Fruit fly (Drosophila melanogaster) whole organism, embryonic: ENCODE results near the gene CG8851.

Source experiments
- ATbp ChIP-seq: fragments of 200-800 bp; sonication (Bioruptor generic); optimal IDR thresholded peaks from 2 replicates; lab custom pipeline; 2017; ENCODE audit warnings: missing biosample characterization, mild to moderate bottlenecking, missing genetic modification characterization, missing genetic modification reagents
- Atf3 ChIP-seq: fragments of 200-800 bp; sonication (Bioruptor generic); optimal IDR thresholded peaks from 3 replicates; lab custom pipeline; 2016; ENCODE audit warnings: missing biosample characterization, missing genetic modification characterization
- Atf6 ChIP-seq: fragments of 200-800 bp; sonication (Bioruptor generic); IDR thresholded peaks from 2 replicates; pipeline ENCODE4 v1.3.6; 2022; ENCODE audit warnings: missing biosample characterization, missing genetic modification characterization
- CG10274 ChIP-seq: fragments of 200-800 bp; sonication (Bioruptor generic); optimal IDR thresholded peaks from 3 replicates; lab custom pipeline; 2017; ENCODE audit warnings: missing biosample characterization, mild to moderate bottlenecking, missing genetic modification characterization
- CG11560 ChIP-seq: fragments of 200-800 bp; sonication (Bioruptor generic); IDR thresholded peaks from 3 replicates; pipeline ENCODE4 v1.3.6; 2022; ENCODE audit warnings: missing biosample characterization, missing genetic modification characterization
- CG12659 ChIP-seq: fragments of 200-800 bp; sonication (Bioruptor generic); optimal IDR thresholded peaks from 3 replicates; lab custom pipeline; 2017; ENCODE audit warnings: mild to moderate bottlenecking, missing biosample characterization, missing genetic modification reagents, missing genetic modification characterization
- CG15514 ChIP-seq: fragments of 200-800 bp; sonication (Bioruptor generic); optimal IDR thresholded peaks from 3 replicates; lab custom pipeline; 2017; ENCODE audit warnings: missing biosample characterization, missing genetic modification characterization, mild to moderate bottlenecking, moderate library complexity, missing genetic modification reagents
- CG1603 ChIP-seq: fragments of 200-800 bp; sonication (Bioruptor generic); optimal IDR thresholded peaks from 2 replicates; lab custom pipeline; 2019; ENCODE audit warnings: missing biosample characterization, mild to moderate bottlenecking, missing genetic modification characterization, moderate library complexity
- CG16815 ChIP-seq: fragments of 200-800 bp; sonication (Bioruptor generic); optimal IDR thresholded peaks from 3 replicates; lab custom pipeline; 2017; ENCODE audit warnings: missing biosample characterization, mild to moderate bottlenecking, missing genetic modification characterization
- CG17912 ChIP-seq: fragments of 200-800 bp; sonication (Bioruptor generic); optimal IDR thresholded peaks from 2 replicates; lab custom pipeline; 2018; ENCODE audit warnings: missing biosample characterization, mild to moderate bottlenecking, missing genetic modification characterization
- CG18262 ChIP-seq: fragments of 200-800 bp; optimal IDR thresholded peaks from 3 replicates; lab custom pipeline; 2019; ENCODE audit warnings: missing biosample characterization, mild to moderate bottlenecking, missing genetic modification characterization, moderate library complexity
- CG18599 ChIP-seq: fragments of 200-800 bp; sonication (Bioruptor generic); optimal IDR thresholded peaks from 3 replicates; lab custom pipeline; 2017; ENCODE audit warnings: missing biosample characterization, missing genetic modification characterization, mild to moderate bottlenecking, moderate library complexity, missing genetic modification reagents
- CG2116 ChIP-seq: fragments of 200-800 bp; sonication (Bioruptor generic); optimal IDR thresholded peaks from 3 replicates; lab custom pipeline; 2018; ENCODE audit warnings: missing biosample characterization, mild to moderate bottlenecking, missing genetic modification characterization
- CG2120 ChIP-seq: fragments of 200-800 bp; sonication (Bioruptor generic); optimal IDR thresholded peaks from 3 replicates; lab custom pipeline; 2016; ENCODE audit warnings: missing biosample characterization, missing genetic modification characterization
- CG33213 ChIP-seq: fragments of 200-800 bp; sonication (Bioruptor generic); optimal IDR thresholded peaks from 3 replicates; lab custom pipeline; 2016; ENCODE audit warnings: missing biosample characterization, missing genetic modification characterization
- CG34224 ChIP-seq: fragments of 200-800 bp; sonication (Bioruptor generic); IDR thresholded peaks from 3 replicates; pipeline ENCODE4 v1.3.6; 2022; ENCODE audit warnings: missing biosample characterization, missing genetic modification characterization; ENCODE audit not compliant: partially characterized antibody
- CG42726 ChIP-seq: fragments of 200-800 bp; sonication (Bioruptor generic); IDR thresholded peaks from 2 replicates; pipeline ENCODE4 v1.3.6; 2022; ENCODE audit warnings: missing biosample characterization, missing genetic modification characterization; ENCODE audit not compliant: partially characterized antibody
- CG4424 ChIP-seq: fragments of 200-800 bp; sonication (Bioruptor generic); optimal IDR thresholded peaks from 3 replicates; lab custom pipeline; 2016; ENCODE audit warnings: missing biosample characterization, missing genetic modification characterization
- CG4707 ChIP-seq: fragments of 200-800 bp; sonication (Bioruptor generic); optimal IDR thresholded peaks from 2 replicates; lab custom pipeline; 2018; ENCODE audit warnings: missing biosample characterization, mild to moderate bottlenecking, missing genetic modification characterization, moderate library complexity
- CG5245 ChIP-seq: fragments of 200-800 bp; sonication (Bioruptor generic); optimal IDR thresholded peaks from 3 replicates; lab custom pipeline; 2016; ENCODE audit warnings: missing biosample characterization, missing genetic modification characterization
- CHES-1-like ChIP-seq: fragments of 200-800 bp; sonication (Bioruptor generic); optimal IDR thresholded peaks from 2 replicates; lab custom pipeline; 2016; ENCODE audit warnings: missing biosample characterization, missing genetic modification characterization
- Doc3 ChIP-seq: fragments of 200-800 bp; sonication (Bioruptor generic); IDR thresholded peaks from 3 replicates; pipeline ENCODE4 v1.3.6; 2022; ENCODE audit warnings: missing biosample characterization, missing genetic modification characterization; ENCODE audit not compliant: partially characterized antibody
- E2f2 ChIP-seq: fragments of 200-800 bp; sonication (Bioruptor generic); IDR thresholded peaks from 2 replicates; pipeline ENCODE4 v1.3.6; 2022; ENCODE audit warnings: missing biosample characterization, missing genetic modification characterization
- Fer1 ChIP-seq: fragments of 200-800 bp; sonication (Bioruptor generic); optimal IDR thresholded peaks from 2 replicates; lab custom pipeline; 2017; ENCODE audit warnings: missing biosample characterization, mild to moderate bottlenecking, missing genetic modification characterization
- H2.0 ChIP-seq: fragments of 200-800 bp; sonication (Bioruptor generic); IDR thresholded peaks from 2 replicates; pipeline ENCODE4 v1.3.6; 2022; ENCODE audit warnings: missing biosample characterization, missing genetic modification characterization
- HLH3B ChIP-seq: fragments of 200-800 bp; sonication (Bioruptor generic); IDR thresholded peaks from 2 replicates; pipeline ENCODE4 v1.3.6; 2022; ENCODE audit warnings: missing biosample characterization, missing genetic modification characterization
- HLH54F ChIP-seq: fragments of 200-800 bp; sonication (Bioruptor generic); optimal IDR thresholded peaks from 3 replicates; lab custom pipeline; 2016; ENCODE audit warnings: missing biosample characterization, missing genetic modification characterization
- HmgD ChIP-seq: fragments of 200-800 bp; sonication (Bioruptor generic); optimal IDR thresholded peaks from 3 replicates; lab custom pipeline; 2016; ENCODE audit warnings: missing biosample characterization, missing genetic modification characterization
- HmgZ ChIP-seq: fragments of 200-800 bp; sonication (Bioruptor generic); optimal IDR thresholded peaks from 2 replicates; lab custom pipeline; 2018; ENCODE audit warnings: missing biosample characterization, mild to moderate bottlenecking, missing genetic modification characterization
- NC2β ChIP-seq: fragments of 200-800 bp; sonication (Bioruptor generic); optimal IDR thresholded peaks from 2 replicates; lab custom pipeline; 2016; ENCODE audit warnings: missing biosample characterization, missing genetic modification characterization
- NfI ChIP-seq: fragments of 200-800 bp; sonication (Bioruptor generic); optimal IDR thresholded peaks from 3 replicates; lab custom pipeline; 2018; ENCODE audit warnings: missing biosample characterization, mild to moderate bottlenecking, missing genetic modification characterization, moderate library complexity
- Rfx ChIP-seq: fragments of 200-800 bp; sonication (Bioruptor generic); IDR thresholded peaks from 2 replicates; pipeline ENCODE4 v1.3.6; 2022; ENCODE audit warnings: missing biosample characterization, missing genetic modification characterization
- Xrp1 ChIP-seq: fragments of 200-800 bp; sonication (Bioruptor generic); IDR thresholded peaks from 2 replicates; pipeline ENCODE4 v1.3.6; 2022; ENCODE audit warnings: missing biosample characterization, missing genetic modification characterization
- ase ChIP-seq: fragments of 200-800 bp; sonication (Bioruptor generic); IDR thresholded peaks from 3 replicates; pipeline ENCODE4 v1.3.6; 2022; ENCODE audit warnings: missing biosample characterization, missing genetic modification characterization
- cato ChIP-seq: fragments of 200-800 bp; sonication (Bioruptor generic); optimal IDR thresholded peaks from 2 replicates; lab custom pipeline; 2016; ENCODE audit warnings: missing biosample characterization, missing genetic modification characterization, borderline replicate concordance
- caup ChIP-seq: fragments of 200-800 bp; sonication (Bioruptor generic); optimal IDR thresholded peaks from 3 replicates; lab custom pipeline; 2017; ENCODE audit warnings: missing biosample characterization, mild to moderate bottlenecking, missing genetic modification characterization, moderate library complexity; ENCODE audit not compliant: severe bottlenecking
- croc ChIP-seq: fragments of 200-800 bp; sonication (Bioruptor generic); conservative IDR thresholded peaks from 3 replicates; pipeline ENCODE4 v1.3.6; 2022; ENCODE audit warnings: missing biosample characterization, missing genetic modification characterization
- da ChIP-seq: fragments of 200-800 bp; sonication (Bioruptor generic); optimal IDR thresholded peaks from 2 replicates; lab custom pipeline; 2016; ENCODE audit warnings: missing biosample characterization, missing genetic modification characterization
- dan ChIP-seq: fragments of 200-800 bp; sonication (Bioruptor generic); IDR thresholded peaks from 2 replicates; pipeline ENCODE4 v1.3.6; 2022; ENCODE audit warnings: missing biosample characterization, missing genetic modification characterization
- dpn ChIP-seq, 2 experiments: fragments of 200-800 bp; sonication (Bioruptor generic); optimal IDR thresholded peaks; 3 replicates each; lab custom pipeline; 2016; ENCODE audit warnings: missing biosample characterization in 2 of 2, missing genetic modification characterization in 2 of 2
- gro ChIP-seq: fragments of 200-800 bp; sonication (Bioruptor generic); optimal IDR thresholded peaks from 2 replicates; lab custom pipeline; 2016; ENCODE audit warnings: missing biosample characterization, missing genetic modification characterization
- lmd ChIP-seq: fragments of 200-800 bp; sonication (Bioruptor generic); IDR thresholded peaks from 2 replicates; pipeline ENCODE4 v1.3.6; 2022; ENCODE audit warnings: missing biosample characterization, missing genetic modification characterization
- otp ChIP-seq: fragments of 200-800 bp; sonication (Bioruptor generic); IDR thresholded peaks from 3 replicates; pipeline ENCODE4, ENCODE4 v1.3.6; 2022; ENCODE audit warnings: missing biosample characterization, missing genetic modification characterization
- phol ChIP-seq: fragments of 200-800 bp; sonication (Bioruptor generic); optimal IDR thresholded peaks from 3 replicates; lab custom pipeline; 2018; ENCODE audit warnings: missing biosample characterization, mild to moderate bottlenecking, missing genetic modification characterization, moderate library complexity
- psq ChIP-seq: fragments of 200-800 bp; sonication (Bioruptor generic); optimal IDR thresholded peaks from 2 replicates; lab custom pipeline; 2017; ENCODE audit warnings: missing biosample characterization, missing genetic modification characterization
- ro ChIP-seq: fragments of 200-800 bp; sonication (Bioruptor generic); IDR thresholded peaks from 2 replicates; pipeline ENCODE4 v1.3.6; 2022; ENCODE audit warnings: missing biosample characterization, missing genetic modification characterization
- shn ChIP-seq: fragments of 200-800 bp; sonication (Bioruptor generic); optimal IDR thresholded peaks from 3 replicates; lab custom pipeline; 2016; ENCODE audit warnings: missing biosample characterization, missing genetic modification characterization
- sisA ChIP-seq: fragments of 200-800 bp; sonication (Bioruptor generic); IDR thresholded peaks from 2 replicates; pipeline ENCODE4 v1.3.6; 2022; ENCODE audit warnings: missing biosample characterization, missing genetic modification characterization
- sr ChIP-seq: fragments of 200-800 bp; sonication (Bioruptor generic); IDR thresholded peaks from 3 replicates; pipeline ENCODE4 v1.3.6; 2022; ENCODE audit warnings: missing biosample characterization, missing genetic modification characterization
- tgo ChIP-seq: fragments of 200-800 bp; sonication (Bioruptor generic); IDR thresholded peaks from 3 replicates; pipeline ENCODE4 v1.3.6; 2022; ENCODE audit warnings: missing biosample characterization, missing genetic modification characterization
- wor ChIP-seq: fragments of 200-800 bp; sonication (Bioruptor generic); IDR thresholded peaks from 2 replicates; pipeline ENCODE4 v1.3.6; 2022; ENCODE audit warnings: missing biosample characterization, missing genetic modification characterization

CG8851 gene

DNA sequence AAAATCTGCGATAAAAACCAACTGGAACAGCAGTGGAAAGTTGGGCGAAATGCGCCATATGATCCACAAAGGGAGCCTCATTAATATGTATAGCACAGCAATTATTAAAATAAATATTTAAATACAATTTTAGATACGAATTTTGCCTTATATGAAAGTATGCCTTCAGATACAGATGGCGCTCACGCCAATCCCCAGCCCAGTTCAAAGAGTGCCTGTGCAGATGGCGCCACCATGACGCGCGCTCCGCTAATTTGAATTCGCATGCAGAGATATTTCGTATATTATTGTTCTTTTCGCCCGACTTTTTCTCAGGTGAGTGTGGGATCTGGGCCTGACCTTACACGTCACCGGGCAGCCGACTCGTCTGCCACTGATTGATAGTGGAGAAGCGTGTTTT is 47.2 kb upstream of the CG8851 start, which contains the start of gene Pgant4 (continued):
- TF ChIP-seq sr (GFP tag; lab: Robert Waterston, UW) (peak; percentile 36; the same call in 1 of the 3 replicates), CG10274 (no peak), Atf6 (GFP tag; lab: Robert Waterston, UW) (peak; percentile 68), CG2120 (GFP tag; lab: Kevin White, UChicago) (peak; percentile 42), Xrp1 (GFP tag; lab: Robert Waterston, UW) (peak; percentile 41), ATbp (no peak), CG18599 (GFP tag; lab: Kevin White, UChicago) (no peak), HmgZ (peak; percentile 53), Atf3 (peak; percentile 15), lmd (GFP tag; lab: Robert Waterston, UW) (peak; percentile 60), H2.0 (GFP tag; lab: Robert Waterston, UW) (peak; percentile 36), CG15514 (peak; percentile 53), caup (peak; percentile 53), CG33213 (GFP tag; lab: Kevin White, UChicago) (peak; percentile 35), CG16815 (GFP tag; lab: Kevin White, UChicago) (peak; percentile 5), psq (GFP tag; lab: Kevin White, UChicago) (no peak), wor (GFP tag; lab: Robert Waterston, UW) (no peak), CG18262 (tag; lab: Kevin White, UChicago) (peak; percentile 16), CG2116 (GFP tag; lab: Kevin White, UChicago) (peak; percentile 15), dan (GFP tag; lab: Robert Waterston, UW) (no peak), HLH54F (GFP tag; lab: Kevin White, UChicago) (peak; percentile 13), Doc3 (no peak), CG34224 (GFP tag; lab: Robert Waterston, UW) (no peak), CG5245 (GFP tag; lab: Kevin White, UChicago) (peak; percentile 65), CHES-1-like (GFP tag; lab: Kevin White, UChicago) (peak; percentile 23), gro (GFP tag; lab: Kevin White, UChicago) (no peak), da (GFP tag; lab: Kevin White, UChicago) (no peak), NC2β (GFP tag; lab: Kevin White, UChicago) (peak; percentile 9), E2f2 (GFP tag; lab: Robert Waterston, UW) (peak; percentile 99), NfI (peak; percentile 75), croc (GFP tag; lab: Robert Waterston, UW) (peak; percentile 36; the same call in 2 of the 3 replicates), HLH3B (peak; percentile 56; the same call in 1 of the 2 replicates), CG11560 (tag; lab: Robert Waterston, UW) (no peak; the same call in 2 of the 3 replicates), CG12659 (peak; percentile 50), CG42726 (peak; percentile 81), Fer1 (GFP tag; lab: Kevin White, UChicago) (peak; percentile 39), otp (GFP tag; lab: Robert Waterston, UW) (peak; percentile 54; the same call in 1 of the 3 replicates), dpn (GFP tag; optimal IDR thresholded peaks at IDR 0.05; lab: Kevin White, UChicago) (peak; percentile 40 to 69), shn (no peak), CG17912 (peak; percentile 73), tgo (peak; percentile 65; the same call in 2 of the 3 replicates), CG1603 (tag; lab: Kevin White, UChicago) (peak; percentile 53), sisA (GFP tag; lab: Robert Waterston, UW) (peak; percentile 51), cato (GFP tag; lab: Kevin White, UChicago) (peak; percentile 3), phol (peak; percentile 43), ro (peak; percentile 29; the same call in 1 of the 2 replicates), ase (GFP tag; lab: Robert Waterston, UW) (peak; percentile 52; the same call in 1 of the 3 replicates), Rfx (GFP tag; lab: Robert Waterston, UW) (peak; percentile 88), CG4424 (GFP tag; lab: Kevin White, UChicago) (peak; percentile 56), HmgD (GFP tag; lab: Kevin White, UChicago) (peak; percentile 1), CG4707 (GFP tag; lab: Kevin White, UChicago) (no peak)
